Fruit fly (Drosophila melanogaster) whole organism, wandering third instar larva: ENCODE data around the gene CG3679.

Experiments
- CG32264 ChIP-seq: fragments of 200-800 bp; sonication (Bioruptor generic); optimal IDR thresholded peaks from 2 replicates; lab custom pipeline; 2016; ENCODE audit warnings: missing biosample characterization, missing genetic modification characterization
- CG9705 ChIP-seq: fragments of 200-800 bp; sonication (Bioruptor generic); optimal IDR thresholded peaks from 2 replicates; lab custom pipeline; 2018; ENCODE audit warnings: missing biosample characterization, mild to moderate bottlenecking, missing genetic modification characterization
- CrebA ChIP-seq: fragments of 200-800 bp; sonication (Bioruptor generic); optimal IDR thresholded peaks from 2 replicates; lab custom pipeline; 2016; ENCODE audit warnings: missing biosample characterization, mild to moderate bottlenecking, missing genetic modification characterization, borderline replicate concordance
- Dfd ChIP-seq: fragments of >200 bp; optimal IDR thresholded peaks from 2 replicates; lab custom pipeline; 2017; ENCODE audit warnings: missing biosample characterization, missing genetic modification characterization
- Dif ChIP-seq: fragments of 200-275, 200-300 bp; sonication (Bioruptor generic); optimal IDR thresholded peaks from 2 replicates; lab custom pipeline; 2018; ENCODE audit warnings: missing biosample characterization, missing genetic modification characterization; ENCODE audit not compliant: partially characterized antibody
- GATAd ChIP-seq: sonication (Bioruptor generic); optimal IDR thresholded peaks from 2 replicates; lab custom pipeline; 2016; ENCODE audit warnings: missing biosample characterization, missing genetic modification characterization
- HLH106 ChIP-seq: fragments of 200-800 bp; optimal IDR thresholded peaks from 3 replicates; lab custom pipeline; 2019; ENCODE audit warnings: missing biosample characterization, mild to moderate bottlenecking, missing genetic modification characterization, moderate library complexity
- Hnf4 ChIP-seq: fragments of 200-800 bp; sonication (Bioruptor generic); optimal IDR thresholded peaks from 2 replicates; lab custom pipeline; 2016; ENCODE audit warnings: missing biosample characterization, mild to moderate bottlenecking, missing genetic modification characterization
- Hr78 ChIP-seq: fragments of >200 bp; optimal IDR thresholded peaks from 2 replicates; lab custom pipeline; 2017; ENCODE audit warnings: missing biosample characterization, missing genetic modification characterization
- Hr83 ChIP-seq: fragments of 200-300 bp; sonication (Bioruptor generic); optimal IDR thresholded peaks from 2 replicates; lab custom pipeline; 2016; ENCODE audit warnings: missing biosample characterization, mild to moderate bottlenecking, missing genetic modification characterization, moderate library complexity; ENCODE audit not compliant: poor library complexity, severe bottlenecking
- Jra ChIP-seq: sonication (Bioruptor generic); optimal IDR thresholded peaks from 2 replicates; lab custom pipeline; 2016; ENCODE audit warnings: missing biosample characterization, missing genetic modification characterization
- Myc ChIP-seq: fragments of >200 bp; optimal IDR thresholded peaks from 2 replicates; lab custom pipeline; 2017
- N ChIP-seq: fragments of >200 bp; optimal IDR thresholded peaks from 2 replicates; lab custom pipeline; 2018; ENCODE audit warnings: missing biosample characterization, missing external identifiers, missing genetic modification characterization
- OdsH ChIP-seq: fragments of 200-800 bp; sonication (Bioruptor generic); optimal IDR thresholded peaks from 2 replicates; lab custom pipeline; 2016; ENCODE audit warnings: missing biosample characterization, mild to moderate bottlenecking, missing genetic modification characterization
- Rel ChIP-seq, 2 experiments: fragments of 200-800 bp; sonication (Bioruptor generic) in 1 of 2; optimal IDR thresholded peaks; 2 replicates in 1 of 2; 3 replicates in 1 of 2; lab custom pipeline; 2016 to 2019; ENCODE audit warnings: mild to moderate bottlenecking in 2 of 2, missing biosample characterization in 2 of 2, missing genetic modification characterization in 2 of 2, moderate library complexity in 1 of 2
- Sp1 ChIP-seq: fragments of 200-800 bp; sonication (Bioruptor generic); optimal IDR thresholded peaks from 3 replicates; lab custom pipeline; 2019; ENCODE audit warnings: missing biosample characterization, mild to moderate bottlenecking, missing genetic modification characterization, moderate library complexity
- Vsx2 ChIP-seq: fragments of 200-300, 225-300 bp; sonication (Bioruptor generic); optimal IDR thresholded peaks from 2 replicates; lab custom pipeline; 2018; ENCODE audit warnings: missing biosample characterization, missing genetic modification characterization; ENCODE audit not compliant: partially characterized antibody
- br ChIP-seq: fragments of 200-800 bp; sonication (Bioruptor generic); optimal IDR thresholded peaks from 2 replicates; lab custom pipeline; 2016; ENCODE audit warnings: missing biosample characterization, missing genetic modification characterization
- brk ChIP-seq: fragments of 200-800 bp; sonication (Bioruptor generic); optimal IDR thresholded peaks from 2 replicates; lab custom pipeline; 2016; ENCODE audit warnings: missing biosample characterization, mild to moderate bottlenecking, missing genetic modification characterization
- dl ChIP-seq, 2 experiments: fragments of 175-275, 200-275 bp in 1 of 2; fragments of 200-275 bp in 1 of 2; sonication (Bioruptor generic); optimal IDR thresholded peaks; lab custom pipeline; 2018; ENCODE audit warnings: mild to moderate bottlenecking in 2 of 2, missing biosample characterization in 2 of 2, missing genetic modification characterization in 2 of 2, moderate library complexity in 2 of 2; ENCODE audit not compliant: partially characterized antibody in 2 of 2, insufficient read depth in 1 of 2
- dmrt93B ChIP-seq: fragments of 200-800 bp; sonication (Bioruptor generic); optimal IDR thresholded peaks from 2 replicates; lab custom pipeline; 2018; ENCODE audit warnings: missing biosample characterization, mild to moderate bottlenecking, missing genetic modification characterization
- ey ChIP-seq: fragments of 200-800 bp; sonication (Bioruptor generic); optimal IDR thresholded peaks from 2 replicates; lab custom pipeline; 2016; ENCODE audit warnings: missing biosample characterization, missing genetic modification characterization
- foxo ChIP-seq, 2 experiments: fragments of 200-800 bp; sonication (Bioruptor generic); optimal IDR thresholded peaks; 2 replicates in 1 of 2; 3 replicates in 1 of 2; lab custom pipeline; 2016 to 2017; ENCODE audit warnings: missing biosample characterization in 2 of 2, missing genetic modification characterization in 2 of 2
- fru ChIP-seq: fragments of 200-800 bp; sonication (Bioruptor generic); optimal IDR thresholded peaks from 3 replicates; lab custom pipeline; 2016; ENCODE audit warnings: missing biosample characterization, mild to moderate bottlenecking, missing genetic modification characterization
- h ChIP-seq: fragments of 200-800 bp; sonication (Bioruptor generic); optimal IDR thresholded peaks from 3 replicates; lab custom pipeline; 2016; ENCODE audit warnings: missing biosample characterization, mild to moderate bottlenecking, missing genetic modification characterization
- psq ChIP-seq: fragments of 200-800 bp; sonication (Bioruptor generic); optimal IDR thresholded peaks from 3 replicates; lab custom pipeline; 2017; ENCODE audit warnings: missing biosample characterization, mild to moderate bottlenecking, missing genetic modification characterization, moderate library complexity
- rgr ChIP-seq: fragments of 200-800 bp; sonication (Bioruptor generic); optimal IDR thresholded peaks from 3 replicates; lab custom pipeline; 2016; ENCODE audit warnings: missing biosample characterization, mild to moderate bottlenecking, missing genetic modification characterization
- sage ChIP-seq: fragments of 200-800 bp; sonication (Bioruptor generic); optimal IDR thresholded peaks from 2 replicates; lab custom pipeline; 2016; ENCODE audit warnings: missing biosample characterization, mild to moderate bottlenecking, missing genetic modification characterization
- sv ChIP-seq: fragments of 200-800 bp; sonication (Bioruptor generic); optimal IDR thresholded peaks from 3 replicates; lab custom pipeline; 2016; ENCODE audit warnings: missing biosample characterization, missing genetic modification characterization
- tai ChIP-seq: sonication (Bioruptor generic); optimal IDR thresholded peaks from 2 replicates; lab custom pipeline; 2016; ENCODE audit warnings: missing biosample characterization, missing genetic modification characterization
- usp ChIP-seq: fragments of >200 bp; optimal IDR thresholded peaks from 2 replicates; lab custom pipeline; 2017; ENCODE audit warnings: missing biosample characterization, missing genetic modification characterization
- woc ChIP-seq: sonication (Bioruptor generic); optimal IDR thresholded peaks from 2 replicates; lab custom pipeline; 2016; ENCODE audit warnings: missing biosample characterization, mild to moderate bottlenecking, missing genetic modification characterization

The CG3679 gene

DNA sequence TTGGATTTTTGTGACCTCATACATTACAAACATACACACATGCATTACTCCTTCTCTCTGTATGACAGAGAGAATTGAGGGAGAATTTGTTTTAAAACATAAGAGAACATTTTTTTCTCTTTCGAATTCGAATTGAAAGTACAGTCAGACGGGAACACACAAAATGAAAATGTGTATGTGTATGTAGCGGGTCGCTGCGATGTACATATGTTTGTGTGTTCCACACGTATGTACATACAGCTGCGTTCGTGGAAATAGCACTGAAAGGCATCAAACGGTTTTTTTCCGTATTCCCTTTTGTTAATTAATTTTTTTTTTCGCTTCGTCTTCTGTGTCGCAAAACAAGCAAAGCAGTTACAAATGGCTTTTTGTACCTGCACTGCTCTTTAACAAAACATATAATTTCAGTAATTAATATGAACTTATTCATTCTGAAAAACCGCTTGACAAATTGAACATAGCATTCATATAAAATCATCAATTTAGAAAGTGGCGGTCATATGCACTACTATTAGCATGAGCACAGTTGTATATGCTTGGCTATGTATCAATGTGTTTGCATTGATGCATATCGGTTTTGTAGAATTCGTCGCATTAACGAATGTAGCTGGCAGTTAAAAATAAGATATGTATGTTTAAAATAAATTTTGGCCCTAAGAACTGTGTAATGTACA lies 29.1 kb downstream of the CG3679 start (continued):
- TF ChIP-seq Rel (GFP tag; optimal IDR thresholded peaks at IDR 0.05; lab: Kevin White, UChicago) (peak; percentile 75), Rel (tag; optimal IDR thresholded peaks at IDR 0.05; lab: Kevin White, UChicago) (peak; percentile 79), Sp1 (GFP tag; lab: Kevin White, UChicago) (peak; percentile 99), HLH106 (tag; lab: Kevin White, UChicago) (peak; percentile 97), foxo (GFP tag; optimal IDR thresholded peaks at IDR 0.05; lab: Kevin White, UChicago) (peak; percentile 49 to 95), GATAd (GFP tag; lab: Kevin White, UChicago) (no peak), Hr78 (GFP tag; lab: Kevin White, UChicago) (no peak), br (GFP tag; lab: Kevin White, UChicago) (peak; percentile 95), CG9705 (peak; percentile 96), Dfd (GFP tag; lab: Kevin White, UChicago) (no peak), sage (GFP tag; lab: Kevin White, UChicago) (peak; percentile 86), rgr (GFP tag; lab: Kevin White, UChicago) (peak; percentile 95), tai (no peak)

DNA sequence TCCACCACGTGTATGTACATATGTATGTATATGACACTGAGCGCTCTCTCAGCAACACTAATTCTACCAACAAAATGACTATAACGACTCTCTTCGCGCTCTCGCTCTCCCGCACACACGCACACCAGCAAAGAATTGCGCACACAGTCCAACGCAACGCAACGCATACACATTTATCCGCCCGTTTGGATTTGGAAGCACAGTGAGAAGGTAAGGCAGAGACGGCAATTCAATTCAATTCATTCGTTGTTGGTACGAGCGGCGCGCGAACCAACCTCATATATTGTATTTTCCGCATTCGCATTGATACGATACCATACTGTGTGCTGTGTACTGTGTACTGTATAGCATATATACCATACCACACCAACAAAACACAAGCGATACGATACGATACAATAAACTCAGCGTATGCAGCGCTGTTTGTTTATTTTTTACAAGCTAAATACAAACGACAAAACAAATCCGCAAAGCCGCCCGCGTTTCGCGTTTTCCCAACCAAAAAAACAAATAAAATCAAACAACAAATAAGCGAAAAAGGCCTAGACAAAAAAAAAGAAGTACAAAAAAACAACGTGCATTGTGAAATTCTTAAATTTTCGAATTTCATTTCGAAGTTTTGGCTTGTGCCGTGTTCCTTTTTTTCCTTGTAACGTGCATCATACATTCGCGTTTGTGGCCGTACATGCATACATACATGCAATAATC lies 29.9 kb downstream of the CG3679 start, which contains the start of the genes CG9921 and Dsp1:
TSS of gene CG9921 (minus strand) at position 167 of the 708 bp plus-strand sequence.
TSS of gene Dsp1 (plus strand) at position 179 of the 708 bp plus-strand sequence.
- TF ChIP-seq woc, result no peak
- TF ChIP-seq Hnf4 (GFP tag; lab: Kevin White, UChicago), result peak; percentile 13
- peak; percentile 90 for TF ChIP-seq Dif (GFP tag; lab: Kevin White, UChicago)
- peak; percentile 22 for TF ChIP-seq sage (GFP tag; lab: Kevin White, UChicago)
- TF ChIP-seq Hr83 (GFP tag; lab: Kevin White, UChicago), result peak; percentile 61
- TF ChIP-seq dl (GFP tag; optimal IDR thresholded peaks at IDR 0.05; lab: Kevin White, UChicago; ENCODE audit: insufficient read depth in 1 of 2, partially characterized antibody in 2 of 2), result peak; percentile 76 to 83
- TF ChIP-seq Jra (GFP tag; lab: Kevin White, UChicago), result peak; percentile 0
- TF ChIP-seq Vsx2 (GFP tag; lab: Kevin White, UChicago), result peak; percentile 63
- TF ChIP-seq N (GFP tag; lab: Kevin White, UChicago), result peak; percentile 62
- TF ChIP-seq Hr78 (GFP tag; lab: Kevin White, UChicago), result no peak
- TF ChIP-seq fru, result peak; percentile 2
- TF ChIP-seq HLH106 (tag; lab: Kevin White, UChicago), result no peak
- TF ChIP-seq Rel (GFP tag; optimal IDR thresholded peaks at IDR 0.05; lab: Kevin White, UChicago), result peak; percentile 57
- peak; percentile 43 for TF ChIP-seq Rel (tag; optimal IDR thresholded peaks at IDR 0.05; lab: Kevin White, UChicago)
- TF ChIP-seq ey (GFP tag; lab: Kevin White, UChicago), result no peak

DNA sequence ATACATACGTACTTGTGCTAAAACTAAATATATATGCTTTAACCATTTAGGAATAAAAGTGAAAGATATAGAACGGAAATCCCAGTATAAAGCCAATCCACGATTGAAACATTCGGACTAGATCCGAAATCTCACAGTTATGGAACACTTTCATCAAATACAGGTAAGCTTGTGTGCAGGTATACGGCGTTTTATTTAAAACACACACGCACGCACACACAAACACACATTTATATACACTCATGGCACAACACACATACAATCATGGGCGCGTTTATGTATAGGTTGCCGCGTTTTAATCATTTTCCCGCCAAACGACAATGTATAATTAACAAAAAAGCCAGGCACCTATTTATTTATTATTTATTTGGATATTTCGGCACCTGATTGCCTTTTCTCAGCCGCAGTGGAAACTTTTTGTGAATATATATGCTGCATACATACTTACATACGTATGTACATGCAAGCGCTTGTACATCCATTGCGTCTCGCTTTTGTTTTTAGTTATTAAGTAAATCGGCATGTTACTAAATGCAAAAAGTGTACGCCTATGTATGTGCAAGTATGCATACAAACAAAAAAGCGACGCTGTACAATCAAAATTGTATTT lies 30.7 kb downstream of the CG3679 start:
- TF ChIP-seq N (GFP tag; lab: Kevin White, UChicago), result peak; percentile 37
- TF ChIP-seq woc, result no peak
- TF ChIP-seq CrebA (GFP tag; lab: Kevin White, UChicago), result peak; percentile 27

DNA sequence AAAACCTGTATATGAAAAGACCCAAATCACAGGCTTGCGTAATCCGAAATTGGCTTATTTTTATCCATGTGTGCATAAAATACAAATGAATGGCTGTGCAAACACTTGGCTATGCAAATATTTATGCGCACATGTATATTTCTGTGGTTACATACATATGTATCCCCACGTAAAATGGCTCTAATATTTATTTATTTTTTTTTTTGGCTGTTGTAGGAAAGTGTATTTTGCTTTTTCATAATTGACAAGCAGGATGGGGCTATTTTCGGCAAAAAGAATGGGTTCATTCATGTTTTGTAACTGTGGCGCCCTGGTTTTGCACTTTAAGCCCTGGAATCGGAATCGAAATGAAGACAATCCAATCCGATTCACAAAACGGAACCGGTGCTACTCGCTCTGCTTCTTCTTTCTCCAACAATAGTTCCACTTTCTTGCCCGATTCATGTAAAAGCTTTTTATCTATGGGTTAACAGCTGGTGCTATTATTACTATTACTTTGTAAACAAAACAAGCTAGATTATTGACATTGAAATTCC lies 31.5 kb downstream of the CG3679 start:
- TF ChIP-seq Hr83 (GFP tag; lab: Kevin White, UChicago) (peak; percentile 69), rgr (GFP tag; lab: Kevin White, UChicago) (peak; percentile 82), foxo (GFP tag; optimal IDR thresholded peaks at IDR 0.05; lab: Kevin White, UChicago) (peak in 1 of 2 experiments; percentile 85), brk (no peak), CG32264 (no peak), Sp1 (GFP tag; lab: Kevin White, UChicago) (peak; percentile 64), psq (peak; percentile 61), sv (GFP tag; lab: Kevin White, UChicago) (peak; percentile 31), Jra (GFP tag; lab: Kevin White, UChicago) (peak; percentile 25), br (GFP tag; lab: Kevin White, UChicago) (peak; percentile 72), ey (GFP tag; lab: Kevin White, UChicago) (peak; percentile 72), tai (peak; percentile 2), Vsx2 (GFP tag; lab: Kevin White, UChicago) (no peak), Hnf4 (GFP tag; lab: Kevin White, UChicago) (peak; percentile 72), woc (peak; percentile 30), HLH106 (tag; lab: Kevin White, UChicago) (peak; percentile 62), dmrt93B (GFP tag; lab: Kevin White, UChicago) (peak; percentile 33), N (GFP tag; lab: Kevin White, UChicago) (no peak), CG9705 (peak; percentile 12), dl (GFP tag; optimal IDR thresholded peaks at IDR 0.05; lab: Kevin White, UChicago; ENCODE audit: insufficient read depth in 1 of 2, partially characterized antibody in 2 of 2) (no peak), Myc (no peak), GATAd (GFP tag; lab: Kevin White, UChicago) (no peak), h (GFP tag; lab: Kevin White, UChicago) (peak; percentile 78), fru (peak; percentile 78), OdsH (GFP tag; lab: Kevin White, UChicago) (peak; percentile 68), usp (GFP tag; lab: Kevin White, UChicago) (no peak)
